Fruit fly (Drosophila melanogaster): ENCODE measurements around the gene CG9312.

CG9312 gene

DNA sequence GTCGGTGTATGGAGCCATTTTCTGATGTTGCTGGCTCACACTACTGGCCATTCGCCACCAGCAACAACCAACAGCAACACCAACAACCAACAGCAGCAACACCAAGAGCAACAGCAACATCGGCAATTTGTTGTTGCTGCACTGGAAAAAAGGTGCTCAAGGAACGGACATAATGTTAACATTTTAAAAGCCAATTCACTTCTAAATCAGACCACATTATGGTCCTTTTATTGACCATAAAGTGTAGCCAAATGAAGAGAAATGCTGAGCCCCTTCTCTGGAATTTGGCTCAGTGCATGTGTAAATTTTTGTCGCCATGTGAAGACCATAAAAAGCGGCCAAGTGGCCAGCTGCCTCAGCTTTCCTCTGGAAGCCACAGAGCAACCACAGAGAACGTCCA is 48.7 kb upstream of the CG9312 start (continued):
- TF ChIP-seq CG15514 (GFP tag; optimal IDR thresholded peaks at IDR 0.05) (no peak), Rfx (GFP tag; IDR thresholded peaks at IDR 0.05) (peak; percentile 35; the same call in 1 of the 2 replicates), tna (GFP tag; IDR thresholded peaks at IDR 0.05; ENCODE audit: partially characterized antibody) (no peak), usp (GFP tag; optimal IDR thresholded peaks at IDR 0.05) (no peak), Mad (GFP tag; optimal IDR thresholded peaks at IDR 0.05) (no peak), fru (optimal IDR thresholded peaks at IDR 0.05) (no peak), CG34224 (GFP tag; IDR thresholded peaks at IDR 0.05; ENCODE audit: partially characterized antibody) (no peak), croc (GFP tag; conservative IDR thresholded peaks at IDR 0.05) (no peak), CG13424 (tag; optimal IDR thresholded peaks at IDR 0.05) (peak; percentile 5), Doc3 (GFP tag; IDR thresholded peaks at IDR 0.05; ENCODE audit: partially characterized antibody) (no peak), CG16863 (GFP tag; optimal IDR thresholded peaks at IDR 0.05) (no peak), psq (GFP tag; optimal IDR thresholded peaks at IDR 0.05) (no peak), Dip3 (GFP tag; optimal IDR thresholded peaks at IDR 0.05) (no peak), tll (GFP tag; optimal IDR thresholded peaks at IDR 0.05) (no peak), CG9797 (GFP tag; optimal IDR thresholded peaks at IDR 0.05) (no peak), ci (GFP tag; IDR thresholded peaks at IDR 0.05) (peak; percentile 71; the same call in 1 of the 3 replicates), mirr (GFP tag; optimal IDR thresholded peaks at IDR 0.05) (no peak), CG11247 (GFP tag; IDR thresholded peaks at IDR 0.05) (no peak), CG4282 (GFP tag; optimal IDR thresholded peaks at IDR 0.05) (no peak), odd (GFP tag; optimal IDR thresholded peaks at IDR 0.05) (no peak), CG7839 (tag; optimal IDR thresholded peaks at IDR 0.05) (peak; percentile 59), fd96Cb (tag; optimal IDR thresholded peaks at IDR 0.05) (no peak), CG34376 (GFP tag; optimal IDR thresholded peaks at IDR 0.05) (no peak), Vsx1 (GFP tag; optimal IDR thresholded peaks at IDR 0.05) (no peak), CG1792 (GFP tag; optimal IDR thresholded peaks at IDR 0.05) (no peak), CG8089 (GFP tag; optimal IDR thresholded peaks at IDR 0.05) (no peak), Spps (tag; optimal IDR thresholded peaks at IDR 0.05) (no peak), Mes4 (GFP tag; optimal IDR thresholded peaks at IDR 0.05) (no peak), CG3407 (GFP tag; optimal IDR thresholded peaks at IDR 0.05) (no peak), CG9876 (GFP tag; optimal IDR thresholded peaks at IDR 0.05) (no peak), CG12219 (GFP tag; optimal IDR thresholded peaks at IDR 0.05) (no peak), Chrac-16 (GFP tag; optimal IDR thresholded peaks at IDR 0.05) (no peak), NK7.1 (GFP tag; optimal IDR thresholded peaks at IDR 0.05) (no peak), Ssrp (tag; optimal IDR thresholded peaks at IDR 0.05) (no peak), CG5180 (GFP tag; optimal IDR thresholded peaks at IDR 0.05) (no peak), her (GFP tag; optimal IDR thresholded peaks at IDR 0.05) (no peak), Fer3 (tag; optimal IDR thresholded peaks at IDR 0.05) (no peak), nom (GFP tag; optimal IDR thresholded peaks at IDR 0.05) (peak; percentile 62), CG2712 (tag; optimal IDR thresholded peaks at IDR 0.05) (peak; percentile 16), abd-A (tag; optimal IDR thresholded peaks at IDR 0.05) (no peak), HLH4C (GFP tag; IDR thresholded peaks at IDR 0.05; ENCODE audit: partially characterized antibody) (no peak), CG17802 (tag; optimal IDR thresholded peaks at IDR 0.05) (no peak), exex (tag; optimal IDR thresholded peaks at IDR 0.05) (no peak), bowl (GFP tag; IDR thresholded peaks at IDR 0.05) (no peak), oc (tag; optimal IDR thresholded peaks at IDR 0.05) (no peak), sima (GFP tag; optimal IDR thresholded peaks at IDR 0.05) (no peak), Lim3 (GFP tag; IDR thresholded peaks at IDR 0.05) (no peak), pum (GFP tag; optimal IDR thresholded peaks at IDR 0.05) (peak; percentile 17), vnd (GFP tag; IDR thresholded peaks at IDR 0.05; ENCODE audit: partially characterized antibody) (no peak), gcm (GFP tag; optimal IDR thresholded peaks at IDR 0.05) (no peak), CG9609 (GFP tag; optimal IDR thresholded peaks at IDR 0.05) (no peak)

Measured in whole organism, embryonic.